Worm (Caenorhabditis elegans) whole organism, L4 larva: ENCODE data around the gene tyra-3.

Source experiments
- ctbp-1 ChIP-seq: fragments of 200-800 bp; sonication (Bioruptor generic); IDR thresholded peaks from 2 replicates; pipeline ENCODE4 v1.3.6; 2022; ENCODE audit warnings: missing genetic modification reagents, missing genetic modification characterization, missing compliant biosample characterization
- lin-13 ChIP-seq: fragments of 150-350 bp; optimal IDR thresholded peaks from 2 replicates; lab custom pipeline; 2014; ENCODE audit warnings: missing biosample characterization, missing genetic modification reagents, missing genetic modification characterization
- nhr-11 ChIP-seq: fragments of 150-350 bp; optimal IDR thresholded peaks from 2 replicates; lab custom pipeline; 2014; ENCODE audit warnings: missing biosample characterization, missing genetic modification characterization
- unc-62 ChIP-seq, 3 experiments: fragments of 150-350 bp in 1 of 3; sonication (generic microtip); optimal IDR thresholded peaks in 2 of 3; peaks in 1 of 3; 1 replicate in 1 of 3; 2 replicates in 2 of 3; lab custom pipeline; 2014 to 2017; ENCODE audit warnings: missing biosample characterization in 3 of 3, missing genetic modification characterization in 3 of 3, missing genetic modification reagents in 3 of 3, missing genotype in 1 of 3

DNA sequence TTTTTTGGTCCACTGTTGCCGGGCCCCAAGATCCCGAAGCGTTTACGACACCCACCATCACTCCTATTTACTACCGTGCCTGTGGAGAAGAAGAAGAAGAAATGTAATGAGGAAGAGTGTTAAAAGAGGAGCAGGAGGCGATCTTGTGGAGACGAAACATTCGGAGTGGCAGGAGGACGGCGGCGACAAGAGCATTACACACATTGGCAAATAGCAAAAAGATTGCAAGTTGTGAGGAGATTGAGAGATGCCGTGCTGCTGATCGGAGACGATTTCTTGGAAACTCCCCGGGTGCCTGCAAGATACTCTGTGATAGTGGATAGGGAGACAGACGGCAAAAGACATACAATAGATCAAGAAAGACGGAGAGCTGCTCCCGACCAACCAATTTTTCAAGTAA lies 9.4 kb downstream of the tyra-3 start, which contains the start of gene M03F4.4:
- TF ChIP-seq nhr-11 (peak; percentile 31), lin-13 (GFP tag; lab: Kevin White, UChicago) (no peak), unc-62 (GFP tag; optimal IDR thresholded peaks at IDR 0.05 in 1 of 2; lab: Kevin White, UChicago) (no peak), unc-62 (tag; optimal IDR thresholded peaks at IDR 0.05; lab: Kevin White, UChicago) (no peak), ctbp-1 (GFP tag; lab: Robert Waterston, UW) (no peak)
